Worm (Caenorhabditis elegans) whole organism, dauer: ENCODE data around the gene H20J04.7.

ENCODE experiments used
- unc-62 ChIP-seq: sonication (generic microtip); optimal IDR thresholded peaks from 2 replicates; lab custom pipeline; 2017; ENCODE audit warnings: missing biosample characterization, missing genetic modification reagents, missing genetic modification characterization

Gene H20J04.7

ce11 chrII:4350888-4351287 lies 4.2 kb downstream of the H20J04.7 start, which contains the start of gene H20J04.9:
TSS of gene H20J04.9 (plus strand) at chrII:4351188.
- no peak for TF ChIP-seq unc-62

- no peak for TF ChIP-seq unc-62
These were observed 10.8 kb downstream of the H20J04.7 start for ce11 chrII:4344317-4344716.

ce11 chrII:4341484-4341883 lies 13.6 kb downstream of the H20J04.7 start:
- no peak for TF ChIP-seq unc-62

ce11 chrII:4339882-4340281 lies 15.2 kb downstream of the H20J04.7 start, which contains the start of gene athp-2:
TSS of gene athp-2 (plus strand) at chrII:4340182.
- TF ChIP-seq unc-62 = no peak

- TF ChIP-seq unc-62 = no peak
These were observed 17.4 kb downstream of the H20J04.7 start for ce11 chrII:4337731-4338130.

ce11 chrII:4334448-4334847 lies 20.7 kb downstream of the H20J04.7 start, which contains the start of gene madf-3:
TSS of gene madf-3 (plus strand) at chrII:4334748.
- TF ChIP-seq unc-62 = no peak

ce11 chrII:4328716-4329115 lies 26.4 kb downstream of the H20J04.7 start, which contains the start of gene H20J04.4:
TSS of gene H20J04.4 (plus strand) at chrII:4329016.
- no peak for TF ChIP-seq unc-62

ce11 chrII:4326420-4326819 lies 28.7 kb downstream of the H20J04.7 start, which contains the start of gene pfd-2:
TSS of gene pfd-2 (plus strand) at chrII:4326720.
- TF ChIP-seq unc-62 = no peak

- no peak for TF ChIP-seq unc-62
These were observed 31.1 kb downstream of the H20J04.7 start, which contains the start of gene mog-2 for ce11 chrII:4324061-4324460. TSS of gene mog-2 (plus strand) at chrII:4324361.

ce11 chrII:4322871-4323270 lies 32.2 kb downstream of the H20J04.7 start, which contains the start of gene H20J04.6:
TSS of gene H20J04.6 (plus strand) at chrII:4323256.
- no peak for TF ChIP-seq unc-62

ce11 chrII:4321766-4322165 lies 33.4 kb downstream of the H20J04.7 start, which contains the start of gene Y52E8A.1:
TSS of gene Y52E8A.1 (plus strand) at chrII:4322066.
- TF ChIP-seq unc-62 = no peak

- TF ChIP-seq unc-62 = no peak
These were observed 34.7 kb downstream of the H20J04.7 start, which contains the start of gene Y52E8A.2 for ce11 chrII:4320455-4320854. TSS of gene Y52E8A.2 (plus strand) at chrII:4320836.

ce11 chrII:4319537-4320019 lies 35.5 kb downstream of the H20J04.7 start, which contains the start of gene Y52E8A.6:
TSS of gene Y52E8A.6 (minus strand) at chrII:4319969.
- no peak for TF ChIP-seq unc-62

ce11 chrII:4316011-4316410 lies 39.1 kb downstream of the H20J04.7 start, which contains the start of gene srw-40:
TSS of gene srw-40 (minus strand) at chrII:4316111.
- TF ChIP-seq unc-62 = no peak

ce11 chrII:4312115-4312514 lies 43.0 kb downstream of the H20J04.7 start, which contains the start of gene plep-1:
TSS of gene plep-1 (minus strand) at chrII:4312215.
- TF ChIP-seq unc-62 = no peak

ce11 chrII:4306921-4307630 lies 48.0 kb downstream of the H20J04.7 start, which contains the start of gene Y52E8A.3:
TSS of gene Y52E8A.3 (minus strand) at chrII:4306971.
- TF ChIP-seq unc-62 = no peak
